Worm (Caenorhabditis elegans): ENCODE results near the gene ptr-25.
A peak's percentile ranks its signal among the peaks of the same experiment; 100 is the strongest.
"Not testable (repeated sequence)": the region's sequence is repeated elsewhere in the genome, so short reads cannot be mapped to it uniquely, and the experiment has no call there.

Gene ptr-25

ce11 chrIII:10488052-10488451 lies at the start of gene ptr-25:
Gene ptr-25, plus strand, starts transcription at chrIII:10488124.
- TF ChIP-seq him-1 (tag; optimal IDR thresholded peaks at IDR 0.05) = no peak
- TF ChIP-seq W03F9.2 (tag; optimal IDR thresholded peaks at IDR 0.05) = no peak
- TF ChIP-seq dao-5 (tag; optimal IDR thresholded peaks at IDR 0.05) = no peak

ce11 chrIII:10438780-10439179 lies 49.1 kb upstream of the ptr-25 start, which contains the start of gene H04D03.6:
Gene H04D03.6, minus strand, starts transcription at chrIII:10438880.
- not testable (repeated sequence) for TF ChIP-seq dao-5, W03F9.2, him-1 (tag; optimal IDR thresholded peaks at IDR 0.05)

- TF ChIP-seq W03F9.2 (tag; optimal IDR thresholded peaks at IDR 0.05) = no peak
- no peak for TF ChIP-seq dao-5 (tag; optimal IDR thresholded peaks at IDR 0.05)
- TF ChIP-seq him-1 (tag; optimal IDR thresholded peaks at IDR 0.05) = no peak
Observed at ce11 chrIII:10442355-10443140, 45.4 kb upstream of the ptr-25 start, which contains the start of the genes H04D03.2 and ecps-2. Gene H04D03.2, minus strand, starts transcription at chrIII:10442405. Gene ecps-2, plus strand, starts transcription at chrIII:10443090.

ce11 chrIII:10446730-10447129 lies 41.2 kb upstream of the ptr-25 start, which contains the start of gene H04D03.7:
Gene H04D03.7, minus strand, starts transcription at chrIII:10446830.
- no peak for TF ChIP-seq W03F9.2 (tag; optimal IDR thresholded peaks at IDR 0.05)
- no peak for TF ChIP-seq him-1 (tag; optimal IDR thresholded peaks at IDR 0.05)
- TF ChIP-seq dao-5 (tag; optimal IDR thresholded peaks at IDR 0.05) = no peak

ce11 chrIII:10451012-10451411 lies 36.9 kb upstream of the ptr-25 start, which contains the start of gene H04D03.4:
Gene H04D03.4, minus strand, starts transcription at chrIII:10451112.
- no peak for TF ChIP-seq W03F9.2 (tag; optimal IDR thresholded peaks at IDR 0.05)
- TF ChIP-seq dao-5 (tag; optimal IDR thresholded peaks at IDR 0.05) = no peak
- no peak for TF ChIP-seq him-1 (tag; optimal IDR thresholded peaks at IDR 0.05)

- TF ChIP-seq dao-5 (tag; optimal IDR thresholded peaks at IDR 0.05) (no peak), him-1 (tag; optimal IDR thresholded peaks at IDR 0.05) (peak; percentile 5), W03F9.2 (tag; optimal IDR thresholded peaks at IDR 0.05) (peak; percentile 94)
Observed at ce11 chrIII:10460427-10461163, 27.3 kb upstream of the ptr-25 start, which contains the start of gene ecps-1. Gene ecps-1, minus strand, starts transcription at chrIII:10460551.

- TF ChIP-seq dao-5 (tag; optimal IDR thresholded peaks at IDR 0.05) (peak; percentile 74), W03F9.2 (tag; optimal IDR thresholded peaks at IDR 0.05) (peak; percentile 84), him-1 (tag; optimal IDR thresholded peaks at IDR 0.05) (peak; percentile 35)
Observed at ce11 chrIII:10461164-10461546, 26.8 kb upstream of the ptr-25 start, which contains the start of gene atx-2. Gene atx-2, plus strand, starts transcription at chrIII:10461389.

ce11 chrIII:10462935-10463548 lies 24.9 kb upstream of the ptr-25 start:
- TF ChIP-seq him-1 (tag; optimal IDR thresholded peaks at IDR 0.05) (no peak), W03F9.2 (tag; optimal IDR thresholded peaks at IDR 0.05) (no peak), dao-5 (tag; optimal IDR thresholded peaks at IDR 0.05) (no peak)

ce11 chrIII:10463653-10464052 lies 24.3 kb upstream of the ptr-25 start:
- peak; percentile 7 for TF ChIP-seq W03F9.2 (tag; optimal IDR thresholded peaks at IDR 0.05)
- no peak for TF ChIP-seq dao-5 (tag; optimal IDR thresholded peaks at IDR 0.05)
- TF ChIP-seq him-1 (tag; optimal IDR thresholded peaks at IDR 0.05) = no peak

- TF ChIP-seq W03F9.2 (tag; optimal IDR thresholded peaks at IDR 0.05) = no peak
Observed at ce11 chrIII:10464455-10464854, 23.5 kb upstream of the ptr-25 start.

- TF ChIP-seq W03F9.2 (tag; optimal IDR thresholded peaks at IDR 0.05) = peak; percentile 2
- no peak for TF ChIP-seq dao-5 (tag; optimal IDR thresholded peaks at IDR 0.05)
Observed at ce11 chrIII:10469574-10470055, 18.3 kb upstream of the ptr-25 start, which contains the start of gene D2045.5. Gene D2045.5, minus strand, starts transcription at chrIII:10469624.

- no peak for TF ChIP-seq dao-5 (tag; optimal IDR thresholded peaks at IDR 0.05)
- TF ChIP-seq him-1 (tag; optimal IDR thresholded peaks at IDR 0.05) = no peak
- no peak for TF ChIP-seq W03F9.2 (tag; optimal IDR thresholded peaks at IDR 0.05)
Observed at ce11 chrIII:10470927-10471326, 17.0 kb upstream of the ptr-25 start, which contains the start of gene cul-1. Gene cul-1, plus strand, starts transcription at chrIII:10471237.

- no peak for TF ChIP-seq him-1 (tag; optimal IDR thresholded peaks at IDR 0.05)
- no peak for TF ChIP-seq dao-5 (tag; optimal IDR thresholded peaks at IDR 0.05)
- TF ChIP-seq W03F9.2 (tag; optimal IDR thresholded peaks at IDR 0.05) = no peak
Observed at ce11 chrIII:10474945-10475344, 13.0 kb upstream of the ptr-25 start, which contains the start of gene D2045.9. Gene D2045.9, plus strand, starts transcription at chrIII:10475245.

Measured in whole organism, L4/young adult.